Worm (Caenorhabditis elegans) whole organism, L1 larva: Measurements from ENCODE around the gene cul-2.

Experiments
- F16B12.6 ChIP-seq: fragments of 150-350 bp; optimal IDR thresholded peaks from 2 replicates; lab custom pipeline; 2014; ENCODE audit warnings: missing biosample characterization, missing genetic modification characterization
- ama-1 ChIP-seq: fragments of 150-350 bp; optimal IDR thresholded peaks from 2 replicates; lab custom pipeline; 2014
- ceh-82 ChIP-seq, 3 experiments: fragments of 150-350 bp in 1 of 3; sonication (generic microtip) in 2 of 3; optimal IDR thresholded peaks; 2 replicates each; lab custom pipeline; 2014 to 2017; ENCODE audit warnings: missing biosample characterization in 3 of 3, missing genetic modification characterization in 3 of 3
- ceh-88 ChIP-seq: fragments of 200-800 bp; sonication (Bioruptor generic); IDR thresholded peaks from 2 replicates; pipeline ENCODE4 v1.3.6; 2022; ENCODE audit warnings: missing genetic modification characterization, missing compliant biosample characterization
- ces-1 ChIP-seq: fragments of 150-350 bp; optimal IDR thresholded peaks from 2 replicates; lab custom pipeline; 2014; ENCODE audit warnings: missing biosample characterization, missing genetic modification reagents, missing genetic modification characterization
- dsc-1 ChIP-seq: sonication (generic microtip); optimal IDR thresholded peaks from 2 replicates; lab custom pipeline; 2016; ENCODE audit warnings: mild to moderate bottlenecking, missing genetic modification characterization, missing compliant biosample characterization
- egl-27 ChIP-seq, 2 experiments: fragments of 150-350 bp in 1 of 2; sonication (generic microtip); optimal IDR thresholded peaks; 3 replicates each; lab custom pipeline; 2017 to 2018; ENCODE audit warnings: missing biosample characterization in 2 of 2, missing genetic modification characterization in 2 of 2, missing genetic modification reagents in 2 of 2
- elt-2 ChIP-seq: sonication (generic microtip); optimal IDR thresholded peaks from 2 replicates; lab custom pipeline; 2016; ENCODE audit warnings: missing genetic modification characterization, mild to moderate bottlenecking, inconsistent platforms, missing compliant biosample characterization, missing genetic modification reagents
- ets-5 ChIP-seq: fragments of 200-800 bp; sonication (Bioruptor generic); IDR thresholded peaks from 2 replicates; pipeline ENCODE4 v1.3.6; 2022; ENCODE audit warnings: missing genetic modification characterization, missing compliant biosample characterization
- fkh-4 ChIP-seq: sonication (generic microtip); optimal IDR thresholded peaks from 2 replicates; lab custom pipeline; 2016; ENCODE audit warnings: missing compliant biosample characterization, missing genetic modification characterization, borderline replicate concordance
- fos-1 ChIP-seq: fragments of 150-350 bp; optimal IDR thresholded peaks from 2 replicates; lab custom pipeline; 2014; ENCODE audit warnings: missing biosample characterization, missing genetic modification characterization
- hpl-2 ChIP-seq: fragments of 150-350 bp; optimal IDR thresholded peaks from 2 replicates; lab custom pipeline; 2014; ENCODE audit warnings: missing biosample characterization, missing genetic modification reagents, missing genetic modification characterization
- lin-13 ChIP-seq: fragments of 150-350 bp; optimal IDR thresholded peaks from 2 replicates; lab custom pipeline; 2014; ENCODE audit warnings: missing biosample characterization, missing genetic modification reagents, missing genetic modification characterization
- lin-14 ChIP-seq: fragments of 200-800 bp; sonication (Bioruptor generic); optimal IDR thresholded peaks from 2 replicates; lab custom pipeline; 2018; ENCODE audit warnings: mild to moderate bottlenecking, missing genetic modification characterization, moderate library complexity, missing compliant biosample characterization
- lin-39 ChIP-seq: fragments of 150-350 bp; optimal IDR thresholded peaks from 2 replicates; lab custom pipeline; 2014; ENCODE audit warnings: missing biosample characterization, missing genetic modification reagents, missing genetic modification characterization
- lir-3 ChIP-seq: sonication (generic microtip); optimal IDR thresholded peaks from 2 replicates; lab custom pipeline; 2016; ENCODE audit warnings: mild to moderate bottlenecking, missing genetic modification characterization, moderate library complexity, missing compliant biosample characterization; ENCODE audit not compliant: poor library complexity
- mdl-1 ChIP-seq, 2 experiments: fragments of 150-350 bp; optimal IDR thresholded peaks; 2 replicates each; lab custom pipeline; 2014 to 2017; ENCODE audit warnings: missing biosample characterization in 2 of 2, missing genetic modification characterization in 2 of 2, inconsistent platforms in 1 of 2
- mef-2 ChIP-seq: fragments of 150-350 bp; optimal IDR thresholded peaks from 2 replicates; lab custom pipeline; 2014; ENCODE audit warnings: missing biosample characterization, missing genetic modification characterization
- nhr-19 ChIP-seq: fragments of 200-800 bp; sonication (Bioruptor generic); conservative IDR thresholded peaks from 2 replicates; pipeline ENCODE4 v1.3.6; 2022; ENCODE audit warnings: missing genetic modification characterization, missing compliant biosample characterization
- nhr-28 ChIP-seq: fragments of 150-350 bp; optimal IDR thresholded peaks from 2 replicates; lab custom pipeline; 2014; ENCODE audit warnings: missing biosample characterization, missing genetic modification characterization
- nhr-71 ChIP-seq: sonication (generic microtip); optimal IDR thresholded peaks from 2 replicates; lab custom pipeline; 2016; ENCODE audit warnings: mild to moderate bottlenecking, missing genetic modification characterization, moderate library complexity, missing compliant biosample characterization
- pqm-1 ChIP-seq: sonication (generic microtip); optimal IDR thresholded peaks from 3 replicates; lab custom pipeline; 2017; ENCODE audit warnings: missing biosample characterization, missing genetic modification characterization
- sox-4 ChIP-seq: sonication (generic microtip); optimal IDR thresholded peaks from 2 replicates; lab custom pipeline; 2016; ENCODE audit warnings: missing genetic modification characterization, missing compliant biosample characterization
- unc-86 ChIP-seq: sonication (generic microtip); optimal IDR thresholded peaks from 2 replicates; lab custom pipeline; 2016; ENCODE audit warnings: missing genetic modification characterization, missing compliant biosample characterization
- zag-1 ChIP-seq: fragments of 150-350 bp; optimal IDR thresholded peaks from 2 replicates; lab custom pipeline; 2014; ENCODE audit warnings: missing biosample characterization, missing genetic modification characterization
- ztf-4 ChIP-seq: fragments of 150-350 bp; optimal IDR thresholded peaks from 2 replicates; lab custom pipeline; 2014; ENCODE audit warnings: missing biosample characterization, missing genetic modification characterization

The cul-2 gene

ce11 chrIII:13735008-13735407, 47.9 kb downstream of the cul-2 start, which contains the start of gene W06F12.3:
Gene W06F12.3, plus strand, starts transcription at chrIII:13735030.
- no peak for TF ChIP-seq ceh-82 (tag; optimal IDR thresholded peaks at IDR 0.05; lab: Kevin White, UChicago)
- no peak for TF ChIP-seq ets-5 (GFP tag; lab: Robert Waterston, UW)
- no peak for TF ChIP-seq hpl-2 (GFP tag; lab: Kevin White, UChicago)
- TF ChIP-seq egl-27 (tag; optimal IDR thresholded peaks at IDR 0.05; lab: Kevin White, UChicago): no peak
- TF ChIP-seq ceh-88 (GFP tag; lab: Robert Waterston, UW): no peak
- TF ChIP-seq nhr-28 (tag; lab: Kevin White, UChicago): no peak
- no peak for TF ChIP-seq ces-1 (GFP tag; lab: Kevin White, UChicago)
- TF ChIP-seq fkh-4 (tag; lab: Kevin White, UChicago): no peak
- TF ChIP-seq nhr-71: no peak
- no peak for TF ChIP-seq lin-13 (GFP tag; lab: Kevin White, UChicago)
- TF ChIP-seq mef-2 (tag; lab: Kevin White, UChicago): no peak
- no peak for TF ChIP-seq lir-3 (tag; lab: Kevin White, UChicago)
- no peak for TF ChIP-seq pqm-1 (tag; lab: Kevin White, UChicago)
- TF ChIP-seq, all 84 proteins: peak for 0

ce11 chrIII:13741410-13741809, 54.3 kb downstream of the cul-2 start:
- no peak for TF ChIP-seq lin-14 (GFP tag; lab: Kevin White, UChicago)
- no peak for TF ChIP-seq lin-39 (tag; lab: Kevin White, UChicago)
- TF ChIP-seq elt-2 (tag; lab: Kevin White, UChicago): no peak
- no peak for TF ChIP-seq F16B12.6 (tag; lab: Kevin White, UChicago)
- no peak for TF ChIP-seq unc-86
- no peak for TF ChIP-seq sox-4 (tag; lab: Kevin White, UChicago)
- TF ChIP-seq ztf-4 (tag; lab: Kevin White, UChicago): no peak
- no peak for TF ChIP-seq ama-1 (lab: Kevin White, UChicago)
- TF ChIP-seq fkh-4 (tag; lab: Kevin White, UChicago): no peak
- TF ChIP-seq zag-1: no peak
- TF ChIP-seq fos-1: no peak
- no peak for TF ChIP-seq lir-3 (tag; lab: Kevin White, UChicago)
- TF ChIP-seq mdl-1 (tag; optimal IDR thresholded peaks at IDR 0.05; lab: Kevin White, UChicago): no peak
- TF ChIP-seq, all 84 proteins: peak for 0

ce11 chrIII:13742028-13742427, 55.0 kb downstream of the cul-2 start:
- TF ChIP-seq dsc-1 (tag; lab: Kevin White, UChicago) (no peak), nhr-19 (GFP tag; lab: Robert Waterston, UW) (no peak)
- TF ChIP-seq, all 84 proteins: peak for 0
